Fruit fly (Drosophila melanogaster): ENCODE data around the gene CG11656.

Gene CG11656

dm6 chr3R:12960929-12961855 lies 48.5 kb upstream of the CG11656 start, which contains the start of gene Spc25 (continued):
- TF ChIP-seq pita (GFP tag; optimal IDR thresholded peaks at IDR 0.05): no peak
- TF ChIP-seq btn (GFP tag; optimal IDR thresholded peaks at IDR 0.05): no peak
- TF ChIP-seq CG18262 (tag; optimal IDR thresholded peaks at IDR 0.05): no peak
- no peak for TF ChIP-seq CG10959 (GFP tag; IDR thresholded peaks at IDR 0.05)
- TF ChIP-seq CG33213 (GFP tag; optimal IDR thresholded peaks at IDR 0.05): peak; percentile 84
- TF ChIP-seq prd (optimal IDR thresholded peaks at IDR 0.05): no peak
- peak; percentile 80 for TF ChIP-seq prd (GFP tag; IDR thresholded peaks at IDR 0.05)
- TF ChIP-seq HLH3B (GFP tag; IDR thresholded peaks at IDR 0.05): 0 out of 2 replicates have a peak, but pooled peaks have one; percentile 36
- no peak for TF ChIP-seq CG11696 (GFP tag; IDR thresholded peaks at IDR 0.05)
- TF ChIP-seq esg (GFP tag; conservative IDR thresholded peaks at IDR 0.05): no peak
- no peak for TF ChIP-seq scrt (GFP tag; optimal IDR thresholded peaks at IDR 0.05)
- TF ChIP-seq HLH54F (GFP tag; optimal IDR thresholded peaks at IDR 0.05): peak; percentile 76
- peak; percentile 18 for TF ChIP-seq CG13296 (GFP tag; optimal IDR thresholded peaks at IDR 0.05)
- TF ChIP-seq peb (GFP tag; IDR thresholded peaks at IDR 0.05): no peak
- TF ChIP-seq Spps (tag; optimal IDR thresholded peaks at IDR 0.05): no peak
- TF ChIP-seq hth (optimal IDR thresholded peaks at IDR 0.05): no peak
- peak; percentile 60 for TF ChIP-seq tx (GFP tag; optimal IDR thresholded peaks at IDR 0.05)
- no peak for TF ChIP-seq Hmx (GFP tag; optimal IDR thresholded peaks at IDR 0.05)
- peak; percentile 36 for TF ChIP-seq MESR4 (GFP tag; optimal IDR thresholded peaks at IDR 0.05)
- 0 out of 2 replicates have a peak, but pooled peaks have one; percentile 28 for TF ChIP-seq CG17328 (GFP tag; IDR thresholded peaks at IDR 0.05)
- TF ChIP-seq Chrac-16 (GFP tag; optimal IDR thresholded peaks at IDR 0.05): peak; percentile 68
- peak; percentile 75 for TF ChIP-seq CG2120 (GFP tag; optimal IDR thresholded peaks at IDR 0.05)
- TF ChIP-seq Trl (optimal IDR thresholded peaks at IDR 0.05): no peak
- peak; percentile 67 for TF ChIP-seq Trl (GFP tag; optimal IDR thresholded peaks at IDR 0.05)
- no peak for TF ChIP-seq gcm2 (GFP tag; optimal IDR thresholded peaks at IDR 0.05)
- TF ChIP-seq Eip74EF (GFP tag; optimal IDR thresholded peaks at IDR 0.05): no peak
- TF ChIP-seq CG7987 (GFP tag; optimal IDR thresholded peaks at IDR 0.05): no peak
- TF ChIP-seq CG10366 (GFP tag; IDR thresholded peaks at IDR 0.05): peak; percentile 54
- no peak for TF ChIP-seq CG7271 (tag; optimal IDR thresholded peaks at IDR 0.05)
- no peak for TF ChIP-seq CG7839 (tag; optimal IDR thresholded peaks at IDR 0.05)
- TF ChIP-seq CG18619 (GFP tag; optimal IDR thresholded peaks at IDR 0.05): no peak
- peak; percentile 31; the same call in 1 of the 2 replicates for TF ChIP-seq lmd (GFP tag; IDR thresholded peaks at IDR 0.05)
- no peak for TF ChIP-seq B-H1 (GFP tag; IDR thresholded peaks at IDR 0.05)
- peak; percentile 95 for TF ChIP-seq ato (GFP tag; IDR thresholded peaks at IDR 0.05; ENCODE audit: partially characterized antibody)
- no peak for TF ChIP-seq cas (GFP tag; IDR thresholded peaks at IDR 0.05)
- TF ChIP-seq NFAT (GFP tag; IDR thresholded peaks at IDR 0.05): peak; percentile 68
- TF ChIP-seq CG1792 (GFP tag; optimal IDR thresholded peaks at IDR 0.05): peak; percentile 41
- TF ChIP-seq CG32532 (GFP tag; IDR thresholded peaks at IDR 0.05): peak; percentile 66
- TF ChIP-seq NK7.1 (GFP tag; optimal IDR thresholded peaks at IDR 0.05): no peak
- peak; percentile 36 for TF ChIP-seq luna (GFP tag; optimal IDR thresholded peaks at IDR 0.05)
- no peak for TF ChIP-seq CG1233 (GFP tag; optimal IDR thresholded peaks at IDR 0.05)
- no peak for TF ChIP-seq CG4707 (GFP tag; optimal IDR thresholded peaks at IDR 0.05)
- TF ChIP-seq B-H2 (GFP tag; optimal IDR thresholded peaks at IDR 0.05): no peak
- peak; percentile 15 for TF ChIP-seq ems (GFP tag; optimal IDR thresholded peaks at IDR 0.05)
- TF ChIP-seq lbe (GFP tag; optimal IDR thresholded peaks at IDR 0.05): no peak
- TF ChIP-seq mirr (GFP tag; optimal IDR thresholded peaks at IDR 0.05): no peak
- TF ChIP-seq odd (GFP tag; optimal IDR thresholded peaks at IDR 0.05): no peak
- TF ChIP-seq corto (GFP tag; optimal IDR thresholded peaks at IDR 0.05): no peak
- peak; percentile 73 for TF ChIP-seq jumu (GFP tag; optimal IDR thresholded peaks at IDR 0.05)
- TF ChIP-seq CG17359 (tag; optimal IDR thresholded peaks at IDR 0.05): no peak

Measured in whole organism, embryonic.